Worm (Caenorhabditis elegans) whole organism, L2 larva: ENCODE results near the gene nhr-162.
A peak's percentile ranks its signal among the peaks of the same experiment; 100 is the strongest.

Experiments
- C34F6.9 ChIP-seq: fragments of 150-350 bp; optimal IDR thresholded peaks from 2 replicates; lab custom pipeline; 2014; ENCODE audit warnings: missing biosample characterization, missing genetic modification characterization
- F13H6.1 ChIP-seq: sonication (generic microtip); optimal IDR thresholded peaks from 2 replicates; lab custom pipeline; 2016; ENCODE audit warnings: missing genetic modification characterization, missing compliant biosample characterization
- R02D3.7 ChIP-seq: fragments of 150-350 bp; optimal IDR thresholded peaks from 2 replicates; lab custom pipeline; 2014; ENCODE audit warnings: missing biosample characterization, missing genetic modification characterization
- Y55F3AM.14 ChIP-seq: fragments of 200-800 bp; sonication (Bioruptor generic); optimal IDR thresholded peaks from 2 replicates; lab custom pipeline; 2018; ENCODE audit warnings: mild to moderate bottlenecking, missing genetic modification characterization, missing compliant biosample characterization
- ZK546.5 ChIP-seq: sonication (generic microtip); optimal IDR thresholded peaks from 2 replicates; lab custom pipeline; 2017; ENCODE audit warnings: missing biosample characterization, missing genetic modification characterization
- alr-1 ChIP-seq: fragments of 150-350 bp; optimal IDR thresholded peaks from 2 replicates; lab custom pipeline; 2014; ENCODE audit warnings: missing biosample characterization, missing genetic modification characterization
- aly-2 ChIP-seq: fragments of 150-350 bp; optimal IDR thresholded peaks from 2 replicates; lab custom pipeline; 2014; ENCODE audit warnings: missing biosample characterization, missing genetic modification characterization
- ama-1 ChIP-seq: fragments of 150-350 bp; optimal IDR thresholded peaks from 2 replicates; lab custom pipeline; 2018; ENCODE audit warnings: inconsistent platforms
- blmp-1 ChIP-seq: sonication (generic microtip); optimal IDR thresholded peaks from 2 replicates; lab custom pipeline; 2017; ENCODE audit warnings: missing genetic modification characterization, mild to moderate bottlenecking, missing compliant biosample characterization, antibody characterized with exemption, moderate library complexity; ENCODE audit not compliant: insufficient read depth
- ceh-16 ChIP-seq: fragments of 150-350 bp; optimal IDR thresholded peaks from 2 replicates; lab custom pipeline; 2014; ENCODE audit warnings: missing biosample characterization, missing genetic modification characterization
- ceh-82 ChIP-seq: fragments of 150-350 bp; optimal IDR thresholded peaks from 2 replicates; lab custom pipeline; 2014; ENCODE audit warnings: missing biosample characterization, missing genetic modification characterization
- crh-2 ChIP-seq: sonication (generic microtip); optimal IDR thresholded peaks from 2 replicates; lab custom pipeline; 2017; ENCODE audit warnings: missing biosample characterization, missing genetic modification characterization
- dmd-4 ChIP-seq: sonication (generic microtip); optimal IDR thresholded peaks from 2 replicates; lab custom pipeline; 2017; ENCODE audit warnings: missing biosample characterization, missing genetic modification characterization
- egl-27 ChIP-seq: sonication (generic microtip); optimal IDR thresholded peaks from 3 replicates; lab custom pipeline; 2017; ENCODE audit warnings: missing biosample characterization, missing genetic modification reagents, missing genetic modification characterization
- elt-1 ChIP-seq: fragments of 150-350 bp; optimal IDR thresholded peaks from 2 replicates; lab custom pipeline; 2014; ENCODE audit warnings: missing biosample characterization, missing genetic modification characterization
- elt-3 ChIP-seq: sonication (generic microtip); optimal IDR thresholded peaks from 2 replicates; lab custom pipeline; 2017; ENCODE audit warnings: missing biosample characterization, missing genetic modification characterization
- fos-1 ChIP-seq: fragments of 150-350 bp; optimal IDR thresholded peaks from 2 replicates; lab custom pipeline; 2014; ENCODE audit warnings: missing biosample characterization, missing genetic modification characterization
- gmeb-1 ChIP-seq: fragments of 150-350 bp; optimal IDR thresholded peaks from 2 replicates; lab custom pipeline; 2014; ENCODE audit warnings: missing biosample characterization, missing genetic modification characterization
- lin-11 ChIP-seq: fragments of 150-350 bp; sonication (generic microtip); optimal IDR thresholded peaks from 2 replicates; lab custom pipeline; 2014; ENCODE audit warnings: missing biosample characterization, missing genetic modification characterization, inconsistent platforms, mixed read lengths
- lin-13 ChIP-seq: fragments of 150-350 bp; optimal IDR thresholded peaks from 2 replicates; lab custom pipeline; 2014; ENCODE audit warnings: missing biosample characterization, missing genetic modification reagents, missing genetic modification characterization
- lin-39 ChIP-seq: fragments of 150-350 bp; optimal IDR thresholded peaks from 2 replicates; lab custom pipeline; 2014; ENCODE audit warnings: missing biosample characterization, missing genetic modification reagents, missing genetic modification characterization
- mab-5 ChIP-seq: fragments of 150-350 bp; optimal IDR thresholded peaks from 2 replicates; lab custom pipeline; 2014; ENCODE audit warnings: missing biosample characterization, missing genetic modification characterization
- mbf-1 ChIP-seq: sonication (generic microtip); optimal IDR thresholded peaks from 2 replicates; lab custom pipeline; 2017; ENCODE audit warnings: missing biosample characterization, missing genetic modification characterization
- nhr-10 ChIP-seq: sonication (generic microtip); optimal IDR thresholded peaks from 2 replicates; lab custom pipeline; 2017; ENCODE audit warnings: missing biosample characterization, missing genetic modification characterization
- nhr-11 ChIP-seq: fragments of 150-350 bp; optimal IDR thresholded peaks from 2 replicates; lab custom pipeline; 2014; ENCODE audit warnings: missing biosample characterization, missing genetic modification characterization
- nhr-12 ChIP-seq: fragments of 150-350 bp; optimal IDR thresholded peaks from 2 replicates; lab custom pipeline; 2014; ENCODE audit warnings: missing biosample characterization, missing genetic modification characterization
- nhr-129 ChIP-seq: fragments of 150-350 bp; optimal IDR thresholded peaks from 2 replicates; lab custom pipeline; 2014; ENCODE audit warnings: missing biosample characterization, missing genetic modification characterization
- nhr-21 ChIP-seq: fragments of 150-350 bp; optimal IDR thresholded peaks from 2 replicates; lab custom pipeline; 2014; ENCODE audit warnings: missing biosample characterization, missing genetic modification characterization
- nhr-23 ChIP-seq: fragments of 150-350 bp; optimal IDR thresholded peaks from 2 replicates; lab custom pipeline; 2014; ENCODE audit warnings: missing biosample characterization, missing genetic modification reagents, missing genetic modification characterization
- nhr-237 ChIP-seq: fragments of 150-350 bp; optimal IDR thresholded peaks from 2 replicates; lab custom pipeline; 2014; ENCODE audit warnings: missing biosample characterization, missing genetic modification characterization
- nhr-25 ChIP-seq: fragments of 150-350 bp; sonication (generic microtip); optimal IDR thresholded peaks from 3 replicates; lab custom pipeline; 2014; ENCODE audit warnings: missing biosample characterization, missing genetic modification characterization
- nhr-6 ChIP-seq: fragments of 150-350 bp; optimal IDR thresholded peaks from 2 replicates; lab custom pipeline; 2014; ENCODE audit warnings: missing biosample characterization, missing genetic modification characterization
- nhr-77 ChIP-seq: fragments of 150-350 bp; optimal IDR thresholded peaks from 2 replicates; lab custom pipeline; 2014; ENCODE audit warnings: missing biosample characterization, missing genetic modification characterization
- peb-1 ChIP-seq: fragments of 150-350 bp; optimal IDR thresholded peaks from 2 replicates; lab custom pipeline; 2014; ENCODE audit warnings: missing biosample characterization, missing genetic modification characterization
- sem-4 ChIP-seq: fragments of 150-350 bp; optimal IDR thresholded peaks from 2 replicates; lab custom pipeline; 2014; ENCODE audit warnings: missing biosample characterization, missing genetic modification reagents, missing genetic modification characterization
- skn-1 ChIP-seq: sonication (generic microtip); optimal IDR thresholded peaks from 2 replicates; lab custom pipeline; 2017; ENCODE audit warnings: missing biosample characterization, missing genetic modification characterization
- sma-3 ChIP-seq: sonication (generic microtip); optimal IDR thresholded peaks from 2 replicates; lab custom pipeline; 2016; ENCODE audit warnings: missing genetic modification reagents, missing genetic modification characterization, missing compliant biosample characterization
- sma-9 ChIP-seq, 2 experiments: fragments of 150-350 bp in 1 of 2; sonication (generic microtip) in 1 of 2; optimal IDR thresholded peaks; 2 replicates each; lab custom pipeline; 2014 to 2016; ENCODE audit warnings: missing genetic modification characterization in 2 of 2, mild to moderate bottlenecking in 1 of 2, missing biosample characterization in 1 of 2, missing compliant biosample characterization in 1 of 2, missing genetic modification reagents in 1 of 2, moderate library complexity in 1 of 2
- snpc-4 ChIP-seq: fragments of 150-350 bp; optimal IDR thresholded peaks from 2 replicates; lab custom pipeline; 2014; ENCODE audit warnings: missing biosample characterization, missing genetic modification characterization
- unc-39 ChIP-seq: fragments of 150-350 bp; optimal IDR thresholded peaks from 2 replicates; lab custom pipeline; 2014; ENCODE audit warnings: missing biosample characterization, missing genetic modification characterization
- unc-62 ChIP-seq: fragments of 150-350 bp; optimal IDR thresholded peaks from 2 replicates; lab custom pipeline; 2014; ENCODE audit warnings: missing biosample characterization, missing genetic modification reagents, missing genetic modification characterization
- zag-1 ChIP-seq: fragments of 150-350 bp; optimal IDR thresholded peaks from 2 replicates; lab custom pipeline; 2014; ENCODE audit warnings: missing biosample characterization, missing genetic modification characterization
- ztf-1 ChIP-seq: fragments of 200-800 bp; sonication (Bioruptor generic); conservative IDR thresholded peaks from 2 replicates; pipeline ENCODE4 v1.3.6; 2022; ENCODE audit warnings: missing genetic modification characterization, missing compliant biosample characterization
- ztf-11 ChIP-seq: sonication (generic microtip); optimal IDR thresholded peaks from 2 replicates; lab custom pipeline; 2017; ENCODE audit warnings: missing biosample characterization, missing genetic modification characterization
- ztf-4 ChIP-seq: fragments of 150-350 bp; optimal IDR thresholded peaks from 2 replicates; lab custom pipeline; 2014; ENCODE audit warnings: missing biosample characterization, missing genetic modification characterization

Gene nhr-162

DNA sequence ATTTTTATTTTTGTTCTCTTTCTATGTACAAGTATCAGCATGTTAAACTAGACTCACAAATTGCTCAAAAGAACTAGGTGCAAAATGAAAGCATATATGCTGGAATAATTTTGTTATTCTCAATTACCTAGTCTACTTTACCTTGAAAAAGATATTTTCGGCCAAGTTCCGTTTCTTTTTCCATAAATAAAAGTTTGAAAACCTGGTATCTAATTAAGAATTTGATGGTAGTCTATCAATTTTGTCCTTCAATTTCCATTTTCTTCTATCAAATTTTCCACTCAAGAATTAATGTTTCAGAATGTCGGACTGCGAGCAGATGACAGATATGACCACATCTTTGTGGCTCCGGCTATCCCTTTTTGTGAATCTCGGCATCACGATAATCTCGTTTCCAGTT is 12.2 kb upstream of the nhr-162 start, which contains the start of gene srab-4:
Gene srab-4, plus strand, starts transcription at position 301 of the 400 bp plus-strand sequence.
- TF ChIP-seq unc-39 (tag; lab: Kevin White, UChicago) (no peak), zag-1 (tag; lab: Kevin White, UChicago) (no peak), alr-1 (tag; lab: Kevin White, UChicago) (no peak), ceh-16 (tag; lab: Kevin White, UChicago) (no peak), nhr-25 (tag; lab: Kevin White, UChicago) (no peak), nhr-237 (tag; lab: Kevin White, UChicago) (no peak), ceh-82 (tag; lab: Kevin White, UChicago) (no peak), unc-62 (no peak), ztf-1 (GFP tag; lab: Robert Waterston, UW) (no peak), mbf-1 (no peak), ztf-11 (tag; lab: Kevin White, UChicago) (no peak), nhr-12 (tag; lab: Kevin White, UChicago) (no peak), nhr-23 (tag; lab: Kevin White, UChicago) (no peak), blmp-1 (tag; lab: Kevin White, UChicago) (no peak)
- TF ChIP-seq, all 48 proteins: peak for 0

- TF ChIP-seq nhr-21 (tag; lab: Kevin White, UChicago) (no peak), egl-27 (tag; lab: Kevin White, UChicago) (no peak), aly-2 (tag; lab: Kevin White, UChicago) (no peak), crh-2 (no peak), ZK546.5 (tag; lab: Kevin White, UChicago) (no peak), sem-4 (tag; lab: Kevin White, UChicago) (no peak), nhr-10 (no peak), alr-1 (tag; lab: Kevin White, UChicago) (no peak), Y55F3AM.14 (GFP tag; lab: Kevin White, UChicago) (no peak), nhr-129 (tag; lab: Kevin White, UChicago) (no peak), mab-5 (no peak), ceh-82 (tag; lab: Kevin White, UChicago) (no peak)
Observed at ce11 chrV:7000734-7001133, 9.1 kb upstream of the nhr-162 start.

- TF ChIP-seq ceh-16 (tag; lab: Kevin White, UChicago) (no peak), nhr-21 (tag; lab: Kevin White, UChicago) (no peak), R02D3.7 (tag; lab: Kevin White, UChicago) (no peak), zag-1 (tag; lab: Kevin White, UChicago) (no peak), F13H6.1 (tag; lab: Kevin White, UChicago) (peak; percentile 5), fos-1 (tag; lab: Kevin White, UChicago) (no peak), gmeb-1 (tag; lab: Kevin White, UChicago) (no peak), ceh-82 (tag; lab: Kevin White, UChicago) (no peak), mab-5 (no peak), nhr-10 (no peak), nhr-12 (tag; lab: Kevin White, UChicago) (no peak), nhr-23 (tag; lab: Kevin White, UChicago) (no peak), alr-1 (tag; lab: Kevin White, UChicago) (no peak), Y55F3AM.14 (GFP tag; lab: Kevin White, UChicago) (no peak), sem-4 (tag; lab: Kevin White, UChicago) (no peak), ztf-11 (tag; lab: Kevin White, UChicago) (no peak), aly-2 (tag; lab: Kevin White, UChicago) (no peak), egl-27 (tag; lab: Kevin White, UChicago) (no peak), sma-9 (GFP tag; optimal IDR thresholded peaks at IDR 0.05; lab: Kevin White, UChicago) (peak; percentile 55), sma-9 (tag; optimal IDR thresholded peaks at IDR 0.05; lab: Kevin White, UChicago) (no peak), lin-11 (tag; lab: Kevin White, UChicago) (no peak), ZK546.5 (tag; lab: Kevin White, UChicago) (no peak), nhr-129 (tag; lab: Kevin White, UChicago) (peak; percentile 16), snpc-4 (tag; lab: Kevin White, UChicago) (no peak), crh-2 (peak; percentile 33), C34F6.9 (tag; lab: Kevin White, UChicago) (peak; percentile 51), sma-3 (GFP tag; lab: Kevin White, UChicago) (peak; percentile 37), unc-62 (no peak), skn-1 (tag; lab: Kevin White, UChicago) (no peak), nhr-25 (tag; lab: Kevin White, UChicago) (peak; percentile 60), elt-3 (tag; lab: Kevin White, UChicago) (no peak), ama-1 (lab: Kevin White, UChicago) (no peak), nhr-11 (no peak), elt-1 (tag; lab: Kevin White, UChicago) (no peak), peb-1 (no peak), ztf-1 (GFP tag; lab: Robert Waterston, UW) (no peak), unc-39 (tag; lab: Kevin White, UChicago) (no peak), ztf-4 (tag; lab: Kevin White, UChicago) (no peak), nhr-77 (tag; lab: Kevin White, UChicago) (no peak), blmp-1 (tag; lab: Kevin White, UChicago) (no peak), mbf-1 (no peak), nhr-237 (tag; lab: Kevin White, UChicago) (no peak), lin-39 (tag; lab: Kevin White, UChicago) (no peak), nhr-6 (tag; lab: Kevin White, UChicago) (no peak), lin-13 (GFP tag; lab: Kevin White, UChicago) (no peak), dmd-4 (tag; lab: Kevin White, UChicago) (no peak)
Observed at ce11 chrV:6998303-6998884, 6.7 kb upstream of the nhr-162 start, which contains the start of gene nhr-42. TSS of gene nhr-42 (plus strand) at chrV:6998819.
